Worm (Caenorhabditis elegans) whole organism, midembryonic: ENCODE results near the gene M110.7.

ENCODE experiments used
- flt-1 ChIP-seq: fragments of 200-800 bp; sonication (Bioruptor generic); IDR thresholded peaks from 2 replicates; pipeline ENCODE4 v1.3.6; 2022; ENCODE audit warnings: missing genetic modification characterization, missing compliant biosample characterization
- ref-1 ChIP-seq: fragments of 200-800 bp; sonication (Bioruptor generic); conservative IDR thresholded peaks from 2 replicates; pipeline ENCODE4 v1.3.6; 2022; ENCODE audit warnings: missing genetic modification reagents, missing genetic modification characterization, missing compliant biosample characterization
- ztf-23 ChIP-seq: fragments of 200-800 bp; sonication (Bioruptor generic); IDR thresholded peaks from 2 replicates; pipeline ENCODE4 v1.3.6; 2022; ENCODE audit warnings: missing genetic modification reagents, missing genetic modification characterization, missing compliant biosample characterization
- ztf-29 ChIP-seq: fragments of 200-800 bp; sonication (Bioruptor generic); IDR thresholded peaks from 2 replicates; pipeline ENCODE4 v1.3.6; 2022; ENCODE audit warnings: missing genetic modification reagents, missing genetic modification characterization, missing compliant biosample characterization

- TF ChIP-seq flt-1 (GFP tag; lab: Robert Waterston, UW): no peak
- TF ChIP-seq ztf-23: no peak
- no peak for TF ChIP-seq ref-1 (GFP tag; lab: Robert Waterston, UW)
- no peak for TF ChIP-seq ztf-29
These were observed 12.3 kb upstream of the M110.7 start for ce11 chrII:8220267-8220666.
